Fruit fly (Drosophila melanogaster) whole organism, embryonic: Measurements from ENCODE around the gene CG6290.

ENCODE experiments used
- Abd-B ChIP-seq: fragments of 200-800 bp; sonication (Bioruptor generic); optimal IDR thresholded peaks from 2 replicates; lab custom pipeline; 2018; ENCODE audit warnings: missing biosample characterization, mild to moderate bottlenecking, missing genetic modification characterization, moderate library complexity
- CG1024 ChIP-seq: fragments of 200-800 bp; sonication (Bioruptor generic); IDR thresholded peaks from 2 replicates; pipeline ENCODE4 v1.3.6; 2022; ENCODE audit warnings: missing biosample characterization, missing genetic modification characterization
- CG10565 ChIP-seq: fragments of 200-800 bp; sonication (Bioruptor generic); optimal IDR thresholded peaks from 3 replicates; lab custom pipeline; 2016; ENCODE audit warnings: missing biosample characterization, mild to moderate bottlenecking, missing genetic modification characterization
- CG12299 ChIP-seq: fragments of 200-800 bp; sonication (Bioruptor generic); optimal IDR thresholded peaks from 2 replicates; lab custom pipeline; 2018; ENCODE audit warnings: missing biosample characterization, mild to moderate bottlenecking, missing genetic modification characterization
- CG12391 ChIP-seq: fragments of 200-800 bp; sonication (Bioruptor generic); optimal IDR thresholded peaks from 3 replicates; lab custom pipeline; 2018; ENCODE audit warnings: missing biosample characterization, mild to moderate bottlenecking, missing genetic modification characterization, moderate library complexity
- CG12659 ChIP-seq: fragments of 200-800 bp; sonication (Bioruptor generic); optimal IDR thresholded peaks from 3 replicates; lab custom pipeline; 2017; ENCODE audit warnings: mild to moderate bottlenecking, missing biosample characterization, missing genetic modification reagents, missing genetic modification characterization
- CG14710 ChIP-seq: fragments of 200-800 bp; sonication (Bioruptor generic); optimal IDR thresholded peaks from 3 replicates; lab custom pipeline; 2019; ENCODE audit warnings: missing biosample characterization, mild to moderate bottlenecking, missing genetic modification characterization, moderate library complexity
- CG15514 ChIP-seq: fragments of 200-800 bp; sonication (Bioruptor generic); optimal IDR thresholded peaks from 3 replicates; lab custom pipeline; 2017; ENCODE audit warnings: missing biosample characterization, missing genetic modification characterization, mild to moderate bottlenecking, moderate library complexity, missing genetic modification reagents
- CG1647 ChIP-seq: fragments of 200-800 bp; sonication (Bioruptor generic); optimal IDR thresholded peaks from 3 replicates; lab custom pipeline; 2016; ENCODE audit warnings: missing biosample characterization, missing genetic modification characterization
- CG17328 ChIP-seq: fragments of 200-800 bp; sonication (Bioruptor generic); IDR thresholded peaks from 2 replicates; pipeline ENCODE4 v1.3.6; 2022; ENCODE audit warnings: missing biosample characterization, missing genetic modification characterization
- CG18476 ChIP-seq: fragments of 200-800 bp; sonication (Bioruptor generic); optimal IDR thresholded peaks from 2 replicates; lab custom pipeline; 2016; ENCODE audit warnings: missing biosample characterization, mild to moderate bottlenecking, missing genetic modification characterization
- CG18599 ChIP-seq: fragments of 200-800 bp; sonication (Bioruptor generic); optimal IDR thresholded peaks from 3 replicates; lab custom pipeline; 2017; ENCODE audit warnings: missing biosample characterization, missing genetic modification characterization, mild to moderate bottlenecking, moderate library complexity, missing genetic modification reagents
- CG2116 ChIP-seq: fragments of 200-800 bp; sonication (Bioruptor generic); optimal IDR thresholded peaks from 3 replicates; lab custom pipeline; 2018; ENCODE audit warnings: missing biosample characterization, mild to moderate bottlenecking, missing genetic modification characterization
- CG3065 ChIP-seq: fragments of 200-800 bp; sonication (Bioruptor generic); optimal IDR thresholded peaks from 2 replicates; lab custom pipeline; 2016; ENCODE audit warnings: missing biosample characterization, missing genetic modification characterization
- CG3281 ChIP-seq: fragments of 200-800 bp; sonication (Bioruptor generic); optimal IDR thresholded peaks from 3 replicates; lab custom pipeline; 2017; ENCODE audit warnings: missing biosample characterization, mild to moderate bottlenecking, missing genetic modification characterization
- CG33557 ChIP-seq: fragments of 200-800 bp; sonication (Bioruptor generic); optimal IDR thresholded peaks from 2 replicates; lab custom pipeline; 2019; ENCODE audit warnings: missing biosample characterization, mild to moderate bottlenecking, missing genetic modification characterization, moderate library complexity
- CG42726 ChIP-seq: fragments of 200-800 bp; sonication (Bioruptor generic); IDR thresholded peaks from 2 replicates; pipeline ENCODE4 v1.3.6; 2022; ENCODE audit warnings: missing biosample characterization, missing genetic modification characterization; ENCODE audit not compliant: partially characterized antibody
- CG4328 ChIP-seq: fragments of 200-800 bp; sonication (Bioruptor generic); optimal IDR thresholded peaks from 3 replicates; lab custom pipeline; 2017; ENCODE audit warnings: missing biosample characterization, missing genetic modification reagents, missing genetic modification characterization
- CG4404 ChIP-seq: fragments of 200-800 bp; sonication (Bioruptor generic); IDR thresholded peaks from 2 replicates; pipeline ENCODE4 v1.3.6; 2022; ENCODE audit warnings: missing biosample characterization, missing genetic modification characterization
- CG4424 ChIP-seq: fragments of 200-800 bp; sonication (Bioruptor generic); optimal IDR thresholded peaks from 3 replicates; lab custom pipeline; 2016; ENCODE audit warnings: missing biosample characterization, missing genetic modification characterization
- CG9932 ChIP-seq: fragments of 200-800 bp; sonication (Bioruptor generic); IDR thresholded peaks from 2 replicates; pipeline ENCODE4 v1.3.6; 2022; ENCODE audit warnings: missing biosample characterization, missing genetic modification characterization
- Dbx ChIP-seq: fragments of 200-800 bp; sonication (Bioruptor generic); IDR thresholded peaks from 3 replicates; pipeline ENCODE4 v1.3.6; 2022; ENCODE audit warnings: missing biosample characterization, missing genetic modification characterization
- Fer1 ChIP-seq: fragments of 200-800 bp; sonication (Bioruptor generic); optimal IDR thresholded peaks from 2 replicates; lab custom pipeline; 2017; ENCODE audit warnings: missing biosample characterization, mild to moderate bottlenecking, missing genetic modification characterization
- H2.0 ChIP-seq: fragments of 200-800 bp; sonication (Bioruptor generic); IDR thresholded peaks from 2 replicates; pipeline ENCODE4 v1.3.6; 2022; ENCODE audit warnings: missing biosample characterization, missing genetic modification characterization
- HHEX ChIP-seq: fragments of 200-800 bp; sonication (Bioruptor generic); optimal IDR thresholded peaks from 3 replicates; lab custom pipeline; 2017; ENCODE audit warnings: missing biosample characterization, mild to moderate bottlenecking, missing genetic modification characterization, missing genetic modification reagents
- Hand ChIP-seq: fragments of 200-800 bp; sonication (Bioruptor generic); optimal IDR thresholded peaks from 2 replicates; lab custom pipeline; 2017; ENCODE audit warnings: mild to moderate bottlenecking, missing biosample characterization, missing genetic modification reagents, missing genetic modification characterization
- Hr51 ChIP-seq, 2 experiments: fragments of 200-800 bp; sonication (Bioruptor generic); optimal IDR thresholded peaks; 2 replicates in 1 of 2; 3 replicates in 1 of 2; lab custom pipeline; 2016 to 2018; ENCODE audit warnings: missing biosample characterization in 2 of 2, missing genetic modification characterization in 2 of 2, mild to moderate bottlenecking in 1 of 2, moderate library complexity in 1 of 2
- Med ChIP-seq: fragments of 200-800 bp; sonication (Bioruptor generic); peaks from one replicate; lab custom pipeline; 2016; ENCODE audit warnings: missing biosample characterization, missing genetic modification characterization, mild to moderate bottlenecking, inconsistent platforms, moderate library complexity
- Opbp ChIP-seq: fragments of 200-800 bp; sonication (Bioruptor generic); IDR thresholded peaks from 3 replicates; pipeline ENCODE4 v1.3.6; 2022; ENCODE audit warnings: missing biosample characterization, missing genetic modification characterization; ENCODE audit not compliant: partially characterized antibody
- PHDP ChIP-seq: fragments of 200-800 bp; sonication (Bioruptor generic); optimal IDR thresholded peaks from 3 replicates; lab custom pipeline; 2018; ENCODE audit warnings: missing biosample characterization, mild to moderate bottlenecking, missing genetic modification characterization, moderate library complexity
- Pdp1 ChIP-seq, 2 experiments: fragments of 200-800 bp; sonication (Bioruptor generic); optimal IDR thresholded peaks; 3 replicates each; lab custom pipeline; 2016; ENCODE audit warnings: missing biosample characterization in 2 of 2, missing genetic modification characterization in 2 of 2, mild to moderate bottlenecking in 1 of 2, moderate library complexity in 1 of 2
- YL-1 ChIP-seq: fragments of 200-800 bp; sonication (Bioruptor generic); optimal IDR thresholded peaks from 3 replicates; lab custom pipeline; 2017; ENCODE audit warnings: missing biosample characterization, mild to moderate bottlenecking, missing genetic modification characterization
- al ChIP-seq: fragments of 200-800 bp; sonication (Bioruptor generic); IDR thresholded peaks from 2 replicates; pipeline ENCODE4 v1.3.6; 2022; ENCODE audit warnings: missing biosample characterization, missing genetic modification characterization
- az2 ChIP-seq: fragments of 200-800 bp; sonication (Bioruptor generic); optimal IDR thresholded peaks from 3 replicates; lab custom pipeline; 2016; ENCODE audit warnings: missing biosample characterization, missing genetic modification characterization
- bcd ChIP-seq: fragments of 200-800 bp; sonication (Bioruptor generic); optimal IDR thresholded peaks from 2 replicates; lab custom pipeline; 2017; ENCODE audit warnings: missing biosample characterization, mild to moderate bottlenecking, missing genetic modification characterization
- dm ChIP-seq: fragments of 200-800 bp; sonication (Bioruptor generic); optimal IDR thresholded peaks from 3 replicates; lab custom pipeline; 2016; ENCODE audit warnings: missing biosample characterization, missing genetic modification characterization
- fru ChIP-seq: fragments of >200 bp; optimal IDR thresholded peaks from 2 replicates; lab custom pipeline; 2017
- gce ChIP-seq: fragments of 200-800 bp; sonication (Bioruptor generic); IDR thresholded peaks from 3 replicates; pipeline ENCODE4 v1.3.6; 2022; ENCODE audit warnings: missing biosample characterization, missing genetic modification characterization
- gem ChIP-seq: fragments of 200-800 bp; sonication (Bioruptor generic); optimal IDR thresholded peaks from 2 replicates; lab custom pipeline; 2019; ENCODE audit warnings: missing biosample characterization, mild to moderate bottlenecking, missing genetic modification characterization, moderate library complexity
- h ChIP-seq: fragments of >200 bp; optimal IDR thresholded peaks from 2 replicates; lab custom pipeline; 2017
- hkb ChIP-seq, 2 experiments: fragments of 200-800 bp in 1 of 2; fragments of >200 bp in 1 of 2; sonication (Bioruptor generic) in 1 of 2; IDR thresholded peaks in 1 of 2; optimal IDR thresholded peaks in 1 of 2; 2 replicates each; pipeline versions ENCODE4 v1.3.6 to Lab custom; 2017 to 2022; ENCODE audit warnings: missing biosample characterization in 1 of 2, missing genetic modification characterization in 1 of 2
- nau ChIP-seq: fragments of 200-800 bp; sonication (Bioruptor generic); optimal IDR thresholded peaks from 3 replicates; lab custom pipeline; 2017; ENCODE audit warnings: missing biosample characterization, mild to moderate bottlenecking, missing genetic modification characterization, missing genetic modification reagents
- pan ChIP-seq, 4 experiments: fragments of >200 bp in 3 of 4; fragments of 200-800 bp in 1 of 4; sonication (Bioruptor generic) in 1 of 4; optimal IDR thresholded peaks in 3 of 4; IDR thresholded peaks in 1 of 4; 2 replicates each; pipeline versions ENCODE4 v1.3.6 to Lab custom; 2017 to 2022; ENCODE audit warnings: missing biosample characterization in 2 of 4, missing genetic modification characterization in 2 of 4, mixed read lengths in 1 of 4
- peb ChIP-seq: fragments of 200-800 bp; sonication (Bioruptor generic); IDR thresholded peaks from 2 replicates; pipeline ENCODE4 v1.3.6; 2022; ENCODE audit warnings: missing biosample characterization, missing genetic modification characterization
- pfk ChIP-seq: fragments of 200-800 bp; sonication (Bioruptor generic); optimal IDR thresholded peaks from 2 replicates; lab custom pipeline; 2018; ENCODE audit warnings: missing biosample characterization, mild to moderate bottlenecking, missing genetic modification characterization, moderate library complexity
- pita ChIP-seq: fragments of 200-800 bp; sonication (Bioruptor generic); optimal IDR thresholded peaks from 2 replicates; lab custom pipeline; 2017; ENCODE audit warnings: missing biosample characterization, mild to moderate bottlenecking, missing genetic modification characterization
- ro ChIP-seq: fragments of 200-800 bp; sonication (Bioruptor generic); IDR thresholded peaks from 2 replicates; pipeline ENCODE4 v1.3.6; 2022; ENCODE audit warnings: missing biosample characterization, missing genetic modification characterization
- tin ChIP-seq: fragments of 200-800 bp; sonication (Bioruptor generic); optimal IDR thresholded peaks from 3 replicates; lab custom pipeline; 2016; ENCODE audit warnings: missing biosample characterization, missing genetic modification characterization
- vnd ChIP-seq: fragments of 200-800 bp; sonication (Bioruptor generic); IDR thresholded peaks from 3 replicates; pipeline ENCODE4 v1.3.6; 2022; ENCODE audit warnings: missing biosample characterization, missing genetic modification characterization; ENCODE audit not compliant: partially characterized antibody
- wdn ChIP-seq: fragments of 200-800 bp; sonication (Bioruptor generic); IDR thresholded peaks from 2 replicates; pipeline ENCODE4 v1.3.6; 2022; ENCODE audit warnings: missing biosample characterization, missing genetic modification characterization

Gene CG6290

DNA sequence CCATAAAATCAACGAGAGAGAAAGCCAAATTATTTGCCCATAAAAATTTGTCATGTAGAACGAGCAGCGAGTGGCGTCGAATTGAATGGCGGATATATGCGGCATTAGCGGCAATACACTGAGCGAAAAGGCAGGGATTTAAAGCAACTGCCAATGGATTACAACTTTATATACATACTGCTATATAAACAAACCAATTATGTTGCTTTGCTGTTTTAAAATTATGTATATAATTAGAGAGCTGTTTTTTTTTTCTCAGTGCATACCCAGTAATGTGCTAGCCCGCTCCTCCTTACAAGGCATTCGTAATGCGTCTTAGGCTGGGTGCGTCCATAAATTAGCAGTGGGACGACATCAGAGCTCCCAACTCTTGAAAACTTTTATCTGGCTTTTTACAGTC lies 30.6 kb downstream of the CG6290 start (continued):
- TF ChIP-seq CG18599 (GFP tag; lab: Kevin White, UChicago) (peak; percentile 71), tin (GFP tag; lab: Kevin White, UChicago) (peak; percentile 23), HHEX (GFP tag; lab: Kevin White, UChicago) (peak; percentile 29), CG10565 (GFP tag; lab: Kevin White, UChicago) (no peak), pita (GFP tag; lab: Kevin White, UChicago) (no peak), pfk (GFP tag; lab: Kevin White, UChicago) (no peak), Pdp1 (GFP tag; optimal IDR thresholded peaks at IDR 0.05; lab: Kevin White, UChicago) (peak in 1 of 2 experiments; percentile 12), CG14710 (no peak), CG12391 (peak; percentile 17), CG15514 (GFP tag; lab: Kevin White, UChicago) (peak; percentile 17), Fer1 (peak; percentile 61), CG1024 (GFP tag; lab: Robert Waterston, UW) (no peak), CG42726 (GFP tag; lab: Robert Waterston, UW) (no peak), CG33557 (no peak), Opbp (GFP tag; lab: Robert Waterston, UW) (no peak), Dbx (GFP tag; lab: Robert Waterston, UW) (peak; percentile 51; the same call in 1 of the 3 replicates), Abd-B (GFP tag; lab: Kevin White, UChicago) (peak; percentile 13), al (GFP tag; lab: Robert Waterston, UW) (no peak), CG12659 (GFP tag; lab: Kevin White, UChicago) (peak; percentile 4), CG3065 (no peak), CG2116 (GFP tag; lab: Kevin White, UChicago) (no peak), wdn (GFP tag; lab: Robert Waterston, UW) (no peak), CG1647 (GFP tag; lab: Kevin White, UChicago) (no peak), CG4328 (no peak), CG3281 (peak; percentile 32), PHDP (tag; lab: Kevin White, UChicago) (no peak), Hand (GFP tag; lab: Kevin White, UChicago) (peak; percentile 24), Hr51 (GFP tag; optimal IDR thresholded peaks at IDR 0.05; lab: Kevin White, UChicago) (peak in 1 of 2 experiments; percentile 14), gem (tag; lab: Kevin White, UChicago) (peak; percentile 36), fru (lab: Kevin White, UChicago) (no peak), vnd (GFP tag; lab: Robert Waterston, UW) (no peak), CG4404 (GFP tag; lab: Robert Waterston, UW) (no peak), pan (optimal IDR thresholded peaks at IDR 0.05; lab: Kevin White, UChicago) (no peak), pan (GFP tag; optimal IDR thresholded peaks at IDR 0.05 in 1 of 2, IDR thresholded peaks at IDR 0.05 in 1 of 2) (peak in 1 of 2 experiments; percentile 58), nau (GFP tag; lab: Kevin White, UChicago) (no peak), CG18476 (GFP tag; lab: Kevin White, UChicago) (no peak), CG17328 (GFP tag; lab: Robert Waterston, UW) (no peak), bcd (GFP tag; lab: Kevin White, UChicago) (peak; percentile 14), CG12299 (tag; lab: Kevin White, UChicago) (no peak), az2 (GFP tag; lab: Kevin White, UChicago) (no peak), hkb (optimal IDR thresholded peaks at IDR 0.05; lab: Kevin White, UChicago) (no peak), hkb (GFP tag; IDR thresholded peaks at IDR 0.05; lab: Robert Waterston, UW) (peak; percentile 60), YL-1 (GFP tag; lab: Kevin White, UChicago) (no peak), Med (GFP tag; lab: Kevin White, UChicago) (peak; percentile 86), dm (GFP tag; lab: Kevin White, UChicago) (no peak), gce (no peak), ro (GFP tag; lab: Robert Waterston, UW) (no peak), H2.0 (GFP tag; lab: Robert Waterston, UW) (0 out of 2 replicates have a peak, but pooled peaks have one; percentile 29), peb (GFP tag; lab: Robert Waterston, UW) (no peak), CG4424 (GFP tag; lab: Kevin White, UChicago) (no peak), h (lab: Kevin White, UChicago) (no peak), CG9932 (GFP tag; lab: Robert Waterston, UW) (peak; percentile 56)
